Worm (Caenorhabditis elegans): Measurements from ENCODE around the gene Y38C1AA.19.

- no peak for TF ChIP-seq npax-4 (tag; optimal IDR thresholded peaks at IDR 0.05)
- no peak for TF ChIP-seq ama-1 (optimal IDR thresholded peaks at IDR 0.05)
- no peak for TF ChIP-seq rnt-1 (tag; optimal IDR thresholded peaks at IDR 0.05)
- TF ChIP-seq syd-9 (tag; optimal IDR thresholded peaks at IDR 0.05): no peak
- no peak for TF ChIP-seq elt-4 (tag; optimal IDR thresholded peaks at IDR 0.05)
- no peak for TF ChIP-seq tbx-2 (tag; optimal IDR thresholded peaks at IDR 0.05)
- no peak for TF ChIP-seq gmeb-2 (tag; optimal IDR thresholded peaks at IDR 0.05)
- TF ChIP-seq ceh-34 (tag; optimal IDR thresholded peaks at IDR 0.05): no peak
- no peak for TF ChIP-seq fkh-10 (GFP tag; optimal IDR thresholded peaks at IDR 0.05)
- no peak for TF ChIP-seq sox-4 (tag; optimal IDR thresholded peaks at IDR 0.05)
Measured at ce11 chrIV:118786-119185, 41.2 kb upstream of the Y38C1AA.19 start.
